Worm (Caenorhabditis elegans): ENCODE data around the gene swd-2.1.

swd-2.1 gene

ce11 chrIV:7775725-7776124 is at the start of gene swd-2.1:
Gene swd-2.1, plus strand, starts transcription at chrIV:7776025.
- no peak for TF ChIP-seq unc-62 (GFP tag; optimal IDR thresholded peaks at IDR 0.05)

- TF ChIP-seq unc-62 (GFP tag; optimal IDR thresholded peaks at IDR 0.05): no peak
Observed at ce11 chrIV:7726325-7726724, 49.5 kb upstream of the swd-2.1 start, which contains the start of gene C50F7.5. Gene C50F7.5, plus strand, starts transcription at chrIV:7726719.

- no peak for TF ChIP-seq unc-62 (GFP tag; optimal IDR thresholded peaks at IDR 0.05)
Observed at ce11 chrIV:7727258-7727657, 48.6 kb upstream of the swd-2.1 start.

DNA sequence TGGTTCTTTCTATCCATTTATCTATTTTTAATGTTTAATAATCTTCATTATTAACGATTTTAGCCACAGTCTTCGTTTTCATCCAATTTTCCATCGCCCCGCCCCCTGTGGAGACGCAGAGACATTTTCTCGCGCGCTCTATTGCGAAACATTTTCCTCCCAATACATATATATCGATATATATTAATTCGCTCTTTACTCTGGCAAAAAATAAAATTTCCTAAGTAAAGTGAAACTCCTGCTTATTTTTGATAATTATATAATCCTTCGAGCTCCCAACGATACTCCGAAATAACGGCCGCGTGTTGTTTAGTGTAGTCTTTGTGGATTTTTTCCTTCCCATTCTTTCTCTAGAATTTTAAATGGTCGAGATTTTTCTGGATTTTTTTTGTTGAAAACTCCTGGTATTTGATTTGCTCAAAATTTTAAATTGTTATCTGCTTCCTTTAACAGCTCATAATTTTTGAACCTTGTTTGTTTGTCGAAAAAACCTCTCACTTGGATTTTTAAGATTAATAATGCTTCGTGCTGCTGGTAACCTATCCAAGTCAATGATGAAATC is 47.3 kb upstream of the swd-2.1 start, which contains the start of gene sucg-1:
TSS of gene sucg-1 (plus strand) at position 512 of the 562 bp plus-strand sequence.
- no peak for TF ChIP-seq unc-62 (GFP tag; optimal IDR thresholded peaks at IDR 0.05)

DNA sequence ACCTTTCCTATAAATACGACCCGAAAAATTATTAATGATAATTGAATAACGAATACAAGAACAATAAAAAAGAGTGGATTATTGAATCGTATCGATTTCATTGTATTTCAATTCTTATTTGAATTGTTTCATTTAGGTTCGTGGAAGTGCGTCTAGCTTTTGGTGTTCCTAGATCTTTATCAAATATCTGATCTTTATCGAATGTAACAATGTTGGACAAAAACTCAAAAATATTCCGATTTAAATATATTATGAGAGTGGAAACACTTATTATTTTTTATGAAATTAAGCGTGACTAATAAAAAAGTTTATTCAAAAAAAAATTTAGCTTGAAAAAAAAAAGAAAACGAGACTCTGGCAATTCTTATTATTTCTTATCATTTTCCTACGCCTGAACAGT is 43.9 kb upstream of the swd-2.1 start, which contains the start of the genes C50F7.9 and C50F7.3:
TSS of gene C50F7.9 (minus strand) at position 101 of the 400 bp plus-strand sequence.
TSS of gene C50F7.3 (plus strand) at position 370 of the 400 bp plus-strand sequence.
- TF ChIP-seq unc-62 (GFP tag; optimal IDR thresholded peaks at IDR 0.05): no peak

- no peak for TF ChIP-seq unc-62 (GFP tag; optimal IDR thresholded peaks at IDR 0.05)
Observed at ce11 chrIV:7734173-7734572, 41.7 kb upstream of the swd-2.1 start.

DNA sequence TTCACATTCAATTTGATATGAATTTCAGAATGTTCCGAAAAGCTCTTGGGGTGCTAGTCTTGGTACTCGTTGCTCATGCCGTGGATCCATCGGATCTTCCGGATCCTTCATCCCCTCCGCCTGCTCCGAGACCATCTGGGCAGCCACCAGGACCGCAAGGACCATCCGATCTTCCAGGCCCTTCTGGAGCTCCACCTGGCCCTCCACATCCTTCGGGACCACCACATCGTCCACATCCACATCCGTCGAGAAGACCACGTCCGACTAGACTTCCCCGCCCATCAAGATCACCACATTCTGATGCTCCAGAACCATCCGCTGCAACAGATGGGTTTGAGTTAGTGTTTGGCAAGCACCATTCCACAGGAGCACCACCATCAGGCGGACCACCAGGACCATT is 41.2 kb upstream of the swd-2.1 start, which contains the start of gene clx-1:
TSS of gene clx-1 (plus strand) at position 30 of the 400 bp plus-strand sequence.
- no peak for TF ChIP-seq unc-62 (GFP tag; optimal IDR thresholded peaks at IDR 0.05)

DNA sequence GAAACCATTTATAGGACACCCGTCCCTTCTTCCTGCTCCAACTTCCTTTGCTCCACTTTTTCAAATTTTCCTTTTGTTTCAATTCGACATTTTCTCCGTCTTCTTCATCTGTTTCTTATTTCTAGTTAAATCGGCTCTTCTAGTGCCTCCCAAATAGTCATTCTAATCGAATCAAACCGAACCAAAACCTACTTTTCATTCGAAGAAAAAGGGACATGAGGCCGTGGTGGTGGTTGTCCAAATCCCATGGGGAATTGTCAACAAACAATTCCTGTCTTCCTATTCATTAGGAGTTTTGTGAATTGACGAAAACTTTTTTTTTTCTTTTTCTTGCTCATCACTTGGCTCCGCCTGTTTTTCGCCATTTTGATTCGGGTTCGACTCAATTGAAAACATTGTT is 39.2 kb upstream of the swd-2.1 start:
- TF ChIP-seq unc-62 (GFP tag; optimal IDR thresholded peaks at IDR 0.05): no peak

DNA sequence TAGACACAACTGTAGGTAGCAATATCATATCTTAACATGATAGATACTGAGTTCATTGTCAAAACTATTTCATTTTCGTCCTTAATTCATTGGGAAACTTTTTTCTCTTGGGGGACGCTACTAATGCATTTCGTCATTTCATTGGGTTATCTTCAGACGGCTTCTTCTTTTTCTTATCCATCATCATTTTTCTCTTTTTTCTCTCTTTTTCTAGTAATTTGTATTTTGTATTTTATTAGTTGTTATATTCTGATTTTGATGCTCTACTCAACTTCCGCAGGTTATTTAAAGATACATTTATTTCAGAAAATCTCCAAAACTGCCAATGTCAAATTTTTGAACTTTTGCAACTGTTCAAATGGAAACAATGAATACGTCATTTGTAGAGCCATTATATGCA is 32.3 kb upstream of the swd-2.1 start, which contains the start of gene npr-35:
TSS of gene npr-35 (plus strand) at position 301 of the 400 bp plus-strand sequence.
- TF ChIP-seq unc-62 (GFP tag; optimal IDR thresholded peaks at IDR 0.05): no peak

ce11 chrIV:7747838-7748237 is 28.0 kb upstream of the swd-2.1 start, which contains the start of gene klo-1:
Gene klo-1, minus strand, starts transcription at chrIV:7748225.
- TF ChIP-seq unc-62 (GFP tag; optimal IDR thresholded peaks at IDR 0.05): no peak

- TF ChIP-seq unc-62 (GFP tag; optimal IDR thresholded peaks at IDR 0.05): no peak
Observed at ce11 chrIV:7753108-7753507, 22.7 kb upstream of the swd-2.1 start, which contains the start of gene col-14. Gene col-14, plus strand, starts transcription at chrIV:7753408.

- TF ChIP-seq unc-62 (GFP tag; optimal IDR thresholded peaks at IDR 0.05): no peak
Observed at ce11 chrIV:7754114-7754513, 21.7 kb upstream of the swd-2.1 start.

ce11 chrIV:7757245-7757644 is 18.6 kb upstream of the swd-2.1 start, which contains the start of gene C46A5.4:
Gene C46A5.4, minus strand, starts transcription at chrIV:7757345.
- no peak for TF ChIP-seq unc-62 (GFP tag; optimal IDR thresholded peaks at IDR 0.05)

DNA sequence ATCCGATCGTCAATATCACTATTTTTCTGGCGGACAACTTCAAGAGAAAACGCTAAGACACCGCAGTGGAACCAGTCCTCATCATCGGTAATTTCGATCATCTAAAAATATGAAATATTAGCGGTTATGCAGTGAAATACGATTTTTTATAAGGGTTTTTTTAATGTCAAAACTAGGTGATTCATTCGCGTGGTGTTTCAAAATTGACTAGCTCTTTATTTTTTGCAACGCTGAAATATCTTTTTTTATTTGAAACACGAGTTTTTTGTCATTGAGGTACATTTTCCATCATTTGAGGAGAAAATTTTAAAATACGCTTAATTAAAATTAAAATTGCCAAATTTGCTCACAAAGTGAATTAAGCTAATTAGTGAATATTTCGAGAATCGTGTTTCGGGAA is 16.3 kb upstream of the swd-2.1 start, which contains the start of gene dsb-3:
TSS of gene dsb-3 (minus strand) at position 101 of the 400 bp plus-strand sequence.
- no peak for TF ChIP-seq unc-62 (GFP tag; optimal IDR thresholded peaks at IDR 0.05)

- no peak for TF ChIP-seq unc-62 (GFP tag; optimal IDR thresholded peaks at IDR 0.05)
Observed at ce11 chrIV:7760117-7760516, 15.7 kb upstream of the swd-2.1 start, which contains the start of gene del-7. Gene del-7, plus strand, starts transcription at chrIV:7760417.

DNA sequence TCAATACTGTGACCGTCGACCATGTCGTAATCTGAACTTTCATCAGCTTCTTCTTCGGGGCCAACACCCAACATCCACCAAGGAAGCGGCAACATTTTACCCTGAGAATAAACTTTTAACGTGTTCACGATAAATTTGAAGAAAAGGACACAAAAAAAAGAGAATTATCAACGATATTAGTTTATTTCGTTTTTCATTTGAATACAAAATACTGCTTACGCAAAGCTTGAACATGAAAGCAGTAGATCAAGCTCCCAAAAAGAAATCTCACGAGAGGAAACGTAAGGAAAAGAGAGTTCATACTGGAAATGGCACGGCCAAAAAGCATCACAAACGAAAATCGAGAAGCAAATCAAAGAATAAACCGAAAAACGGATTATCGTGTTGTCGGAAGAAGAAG is 12.1 kb upstream of the swd-2.1 start, which contains the start of the genes C46A5.6 and C46A5.1:
TSS of gene C46A5.6 (minus strand) at position 101 of the 400 bp plus-strand sequence.
TSS of gene C46A5.1 (plus strand) at position 184 of the 400 bp plus-strand sequence.
- no peak for TF ChIP-seq unc-62 (GFP tag; optimal IDR thresholded peaks at IDR 0.05)

ce11 chrIV:7764319-7764718 is 11.5 kb upstream of the swd-2.1 start:
- TF ChIP-seq unc-62 (GFP tag; optimal IDR thresholded peaks at IDR 0.05): no peak

All from whole organism, dauer.